Fruit fly (Drosophila melanogaster): ENCODE data around the gene CG8051.

Gene CG8051

DNA sequence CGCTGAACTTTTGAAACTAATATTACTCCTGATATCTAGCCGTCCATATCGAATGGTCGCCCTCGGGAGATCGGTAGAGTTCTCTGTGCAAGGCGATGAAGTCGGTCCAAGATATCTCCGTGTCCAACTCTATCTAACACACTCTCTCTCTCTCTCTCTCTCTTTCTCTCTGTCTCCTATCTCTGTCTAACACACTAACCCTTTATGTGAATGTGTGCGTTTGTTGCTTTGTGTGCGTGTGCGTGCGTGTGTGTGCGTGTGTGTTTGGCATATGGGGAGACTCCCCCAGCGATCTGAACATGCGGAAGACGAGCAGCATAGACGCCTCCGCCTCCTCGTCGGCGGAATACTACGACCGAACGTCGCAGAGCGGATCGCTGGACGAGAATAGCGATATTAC is 43.3 kb downstream of the CG8051 start:
- TF ChIP-seq CG12605 (GFP tag; IDR thresholded peaks at IDR 0.05) (no peak), Pif1A (GFP tag; optimal IDR thresholded peaks at IDR 0.05) (no peak), Pif1B (GFP tag; optimal IDR thresholded peaks at IDR 0.05) (no peak), CG34367 (tag; optimal IDR thresholded peaks at IDR 0.05) (no peak), Ets98B (GFP tag; IDR thresholded peaks at IDR 0.05) (no peak), CG14655 (GFP tag; optimal IDR thresholded peaks at IDR 0.05) (no peak), CG8159 (tag; optimal IDR thresholded peaks at IDR 0.05) (no peak), EcR (GFP tag; optimal IDR thresholded peaks at IDR 0.05) (no peak), Snoo (tag; optimal IDR thresholded peaks at IDR 0.05) (no peak), CG32121 (GFP tag; IDR thresholded peaks at IDR 0.05) (no peak), CG15710 (tag; optimal IDR thresholded peaks at IDR 0.05) (no peak)

DNA sequence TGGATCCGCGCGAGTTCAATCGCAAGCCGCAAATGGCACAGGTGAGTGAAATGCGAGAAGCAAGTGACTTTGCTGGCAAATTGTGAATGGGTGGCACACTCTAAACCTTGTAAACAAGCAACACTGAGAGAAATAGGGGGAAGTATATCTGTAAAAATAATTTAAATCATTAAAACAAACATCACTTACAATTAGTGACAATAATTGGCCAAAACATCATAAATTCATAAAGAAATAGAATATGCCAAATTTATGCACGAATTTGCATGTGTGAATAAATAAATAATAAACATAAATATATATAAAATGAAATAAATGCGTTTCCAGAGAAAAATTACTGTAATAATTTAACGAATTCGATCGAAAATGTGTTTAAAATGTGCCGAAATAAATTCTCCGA is 45.2 kb downstream of the CG8051 start:
- TF ChIP-seq CG10348 (GFP tag; IDR thresholded peaks at IDR 0.05): no peak
- TF ChIP-seq fd96Ca (GFP tag; IDR thresholded peaks at IDR 0.05): no peak
- TF ChIP-seq CG17806 (tag; optimal IDR thresholded peaks at IDR 0.05): peak; percentile 33
- TF ChIP-seq CG32121 (GFP tag; IDR thresholded peaks at IDR 0.05): peak; percentile 33; the same call in 1 of the 2 replicates
- no peak for TF ChIP-seq rn (GFP tag; IDR thresholded peaks at IDR 0.05)
- no peak for TF ChIP-seq gl (tag; optimal IDR thresholded peaks at IDR 0.05)
- peak; percentile 30 for TF ChIP-seq CG8301 (tag; optimal IDR thresholded peaks at IDR 0.05)
- no peak for TF ChIP-seq EcR (GFP tag; optimal IDR thresholded peaks at IDR 0.05)
- peak; percentile 42 for TF ChIP-seq Ets98B (GFP tag; IDR thresholded peaks at IDR 0.05)

DNA sequence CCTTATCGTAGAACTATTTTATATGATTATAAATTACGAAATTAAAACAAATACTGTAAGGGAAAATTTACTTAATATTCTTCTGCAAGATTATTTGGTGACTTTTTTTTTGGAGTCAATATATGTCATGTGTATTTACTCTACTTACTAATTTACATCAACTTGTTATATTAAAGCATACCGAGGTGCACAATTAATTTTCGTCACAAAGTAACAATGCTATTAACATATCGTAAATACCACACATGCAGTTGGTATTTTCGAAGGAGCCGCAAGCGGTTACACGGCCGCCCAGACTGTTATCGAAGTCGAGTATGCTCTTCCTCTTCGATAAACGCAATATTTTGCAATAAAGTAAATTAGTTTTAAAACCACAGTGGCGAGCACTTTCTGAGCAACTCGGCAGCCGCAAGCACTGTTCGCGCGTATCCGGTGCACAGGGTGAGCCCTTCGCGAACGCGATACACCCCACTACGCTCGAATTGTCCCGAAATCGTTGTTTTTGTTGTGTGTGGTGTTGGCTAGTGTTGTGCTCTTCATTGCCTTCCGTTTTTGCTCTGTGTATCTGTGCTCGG is 46.1 kb downstream of the CG8051 start, which contains the start of gene Vav:
Vav (plus strand) TSS at position 293 of the 575 bp plus-strand sequence.
- TF ChIP-seq Ets98B (GFP tag; IDR thresholded peaks at IDR 0.05) (0 out of 2 replicates have a peak, but pooled peaks have one; percentile 22), CG14655 (GFP tag; optimal IDR thresholded peaks at IDR 0.05) (no peak), gl (tag; optimal IDR thresholded peaks at IDR 0.05) (no peak), CG9948 (tag; optimal IDR thresholded peaks at IDR 0.05) (no peak), EcR (GFP tag; optimal IDR thresholded peaks at IDR 0.05) (peak; percentile 16), CG32121 (GFP tag; IDR thresholded peaks at IDR 0.05) (0 out of 2 replicates have a peak, but pooled peaks have one; percentile 32)

DNA sequence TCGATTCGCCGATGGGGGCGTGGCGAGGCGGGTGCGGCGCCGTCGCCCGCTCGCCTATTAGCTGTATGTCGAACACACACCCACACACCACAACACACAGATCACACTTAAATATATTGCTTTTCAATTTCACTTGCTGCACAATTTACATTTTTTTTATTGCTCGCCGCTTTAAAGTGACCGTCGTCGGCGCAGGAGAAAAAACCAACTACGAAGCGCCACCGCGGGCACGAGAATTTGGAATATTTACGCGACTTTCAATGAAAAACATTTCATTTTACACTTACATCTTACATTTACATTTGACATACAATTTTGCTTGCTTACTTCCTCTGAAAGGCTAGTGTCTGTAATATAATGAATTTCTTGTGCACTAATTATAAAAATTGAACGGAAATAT is 46.7 kb downstream of the CG8051 start, which contains the start of gene rictor:
rictor (minus strand) TSS at position 170 of the 400 bp plus-strand sequence.
- no peak for TF ChIP-seq Ets98B (GFP tag; IDR thresholded peaks at IDR 0.05)
- TF ChIP-seq gl (tag; optimal IDR thresholded peaks at IDR 0.05): no peak

DNA sequence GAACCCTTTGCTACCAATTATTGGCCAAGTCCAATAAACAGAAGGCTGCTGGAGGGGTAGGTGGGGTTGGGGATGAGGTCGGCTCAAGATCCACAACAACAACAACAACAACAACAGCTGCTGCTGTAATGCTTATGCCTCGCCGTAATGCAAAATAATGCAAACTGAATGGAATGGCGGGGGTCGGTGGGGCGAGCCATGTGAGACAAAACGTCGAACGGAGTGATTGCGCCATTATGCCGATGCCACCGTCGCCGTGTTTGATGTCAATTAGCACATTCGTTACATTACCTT is 47.1 kb downstream of the CG8051 start:
- TF ChIP-seq fd96Ca (GFP tag; IDR thresholded peaks at IDR 0.05): no peak
- no peak for TF ChIP-seq rn (GFP tag; IDR thresholded peaks at IDR 0.05)
- TF ChIP-seq CG8159 (tag; optimal IDR thresholded peaks at IDR 0.05): no peak
- no peak for TF ChIP-seq Snoo (tag; optimal IDR thresholded peaks at IDR 0.05)
- no peak for TF ChIP-seq Pif1B (GFP tag; optimal IDR thresholded peaks at IDR 0.05)
- no peak for TF ChIP-seq CG9948 (tag; optimal IDR thresholded peaks at IDR 0.05)
- TF ChIP-seq CG8301 (tag; optimal IDR thresholded peaks at IDR 0.05): no peak
- TF ChIP-seq CG10348 (GFP tag; IDR thresholded peaks at IDR 0.05): no peak
- TF ChIP-seq gl (tag; optimal IDR thresholded peaks at IDR 0.05): no peak
- TF ChIP-seq CG13204 (GFP tag; optimal IDR thresholded peaks at IDR 0.05): no peak
- TF ChIP-seq Pif1A (GFP tag; optimal IDR thresholded peaks at IDR 0.05): no peak

DNA sequence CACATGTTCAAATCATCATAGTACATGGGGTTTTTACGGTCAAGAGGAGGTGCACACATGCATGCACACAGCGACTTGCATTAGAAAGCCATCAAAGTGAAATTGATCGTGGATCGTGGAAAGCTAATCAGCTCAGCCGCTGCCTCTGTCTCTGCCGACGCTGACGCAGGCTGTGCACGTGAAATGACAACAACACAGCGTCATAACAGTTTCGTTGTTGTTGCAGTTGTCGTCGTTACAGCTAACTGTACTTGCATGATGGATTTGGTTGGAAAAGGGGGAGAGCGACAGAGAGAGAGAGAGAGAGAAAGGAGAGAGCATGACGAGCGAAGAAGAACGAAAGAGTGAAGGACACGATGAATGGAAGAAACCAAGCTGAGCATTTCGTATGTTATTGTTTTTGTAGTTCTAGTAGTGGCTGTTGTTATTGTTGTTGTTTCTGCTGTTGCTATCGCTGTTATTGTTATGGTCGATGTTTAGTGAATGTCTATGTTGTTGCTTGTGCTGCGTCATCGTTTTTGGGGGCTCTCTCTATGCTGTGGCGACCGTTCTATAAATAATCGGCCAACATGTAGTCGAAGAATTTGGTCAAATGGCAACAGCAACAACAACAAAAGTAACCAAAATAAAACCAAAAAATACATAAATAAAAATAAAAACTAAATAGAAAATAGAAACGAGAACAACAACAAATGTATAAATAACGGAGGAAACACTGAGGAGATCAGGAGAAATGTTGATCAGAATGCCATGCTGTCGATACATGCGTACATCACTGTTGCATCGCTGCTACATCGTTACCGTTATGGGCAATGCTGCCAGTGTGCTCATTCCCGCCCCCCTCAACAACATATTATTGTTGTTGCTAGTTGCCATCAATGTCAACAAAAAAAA is 47.7 kb downstream of the CG8051 start:
- TF ChIP-seq fd96Ca (GFP tag; IDR thresholded peaks at IDR 0.05) (no peak), rn (GFP tag; IDR thresholded peaks at IDR 0.05) (no peak), Pif1A (GFP tag; optimal IDR thresholded peaks at IDR 0.05) (no peak), CG13204 (GFP tag; optimal IDR thresholded peaks at IDR 0.05) (no peak), CG10348 (GFP tag; IDR thresholded peaks at IDR 0.05) (no peak), CG12605 (GFP tag; IDR thresholded peaks at IDR 0.05) (no peak)

Data from whole organism, pupa.